Worm (Caenorhabditis elegans) whole organism, L4 larva: ENCODE data around the gene Y57G11A.2.

Source experiments
- F49E8.2 ChIP-seq: sonication (generic microtip); optimal IDR thresholded peaks from 2 replicates; lab custom pipeline; 2016; ENCODE audit warnings: missing compliant biosample characterization, mild to moderate bottlenecking, missing genetic modification characterization, borderline replicate concordance
- R02D3.7 ChIP-seq: fragments of 150-350 bp; sonication (generic microtip); optimal IDR thresholded peaks from 3 replicates; lab custom pipeline; 2014; ENCODE audit warnings: missing biosample characterization, missing genetic modification characterization
- ama-1 ChIP-seq: fragments of 150-350 bp; optimal IDR thresholded peaks from 2 replicates; lab custom pipeline; 2014; ENCODE audit warnings: inconsistent platforms, mixed read lengths
- ceh-82 ChIP-seq: sonication (generic microtip); optimal IDR thresholded peaks from 2 replicates; lab custom pipeline; 2017; ENCODE audit warnings: missing biosample characterization, missing genetic modification characterization
- ctbp-1 ChIP-seq: fragments of 200-800 bp; sonication (Bioruptor generic); IDR thresholded peaks from 2 replicates; pipeline ENCODE4 v1.3.6; 2022; ENCODE audit warnings: missing genetic modification reagents, missing genetic modification characterization, missing compliant biosample characterization
- dve-1 ChIP-seq: sonication (generic microtip); optimal IDR thresholded peaks from 2 replicates; lab custom pipeline; 2017; ENCODE audit warnings: antibody characterized with exemption, mild to moderate bottlenecking, missing genetic modification characterization, missing compliant biosample characterization; ENCODE audit not compliant: insufficient read depth
- nhr-237 ChIP-seq: sonication (generic microtip); optimal IDR thresholded peaks from 2 replicates; lab custom pipeline; 2017; ENCODE audit warnings: missing biosample characterization, missing genetic modification characterization
- skn-1 ChIP-seq: fragments of 150-350 bp; optimal IDR thresholded peaks from 2 replicates; lab custom pipeline; 2014; ENCODE audit warnings: missing biosample characterization, missing genetic modification characterization
- snpc-4 ChIP-seq: fragments of 150-350 bp; optimal IDR thresholded peaks from 2 replicates; lab custom pipeline; 2014; ENCODE audit warnings: missing biosample characterization, missing genetic modification characterization

DNA sequence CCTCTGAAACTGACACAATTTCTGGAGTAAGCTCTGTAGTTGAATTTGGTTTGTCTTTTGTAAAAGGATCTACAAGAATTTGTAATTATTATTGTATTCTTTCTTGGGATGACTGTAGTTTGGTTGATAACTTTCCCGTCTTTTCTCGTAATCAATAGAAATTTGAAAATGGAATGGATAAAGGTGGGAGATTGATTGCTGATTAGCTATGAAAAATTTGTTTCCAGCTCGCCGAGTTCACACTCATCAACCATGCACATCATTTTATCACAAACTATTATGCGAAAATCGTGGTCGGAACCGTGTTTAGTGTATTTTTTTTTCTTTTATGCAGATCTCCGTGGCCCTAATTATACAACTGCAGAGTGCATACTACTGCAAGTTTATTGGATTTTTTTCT is 17.6 kb upstream of the Y57G11A.2 start, which contains the start of gene T27E7.5:
- TF ChIP-seq nhr-237 (tag; lab: Kevin White, UChicago) (no peak), ceh-82 (tag; lab: Kevin White, UChicago) (no peak), ctbp-1 (GFP tag; lab: Robert Waterston, UW) (no peak), dve-1 (tag; lab: Kevin White, UChicago) (no peak), snpc-4 (tag; lab: Kevin White, UChicago) (no peak), ama-1 (lab: Kevin White, UChicago) (no peak), skn-1 (tag; lab: Kevin White, UChicago) (no peak), R02D3.7 (tag; lab: Kevin White, UChicago) (no peak), F49E8.2 (no peak)
